Worm (Caenorhabditis elegans): Measurements from ENCODE around the gene ztf-31.

The ztf-31 gene

DNA sequence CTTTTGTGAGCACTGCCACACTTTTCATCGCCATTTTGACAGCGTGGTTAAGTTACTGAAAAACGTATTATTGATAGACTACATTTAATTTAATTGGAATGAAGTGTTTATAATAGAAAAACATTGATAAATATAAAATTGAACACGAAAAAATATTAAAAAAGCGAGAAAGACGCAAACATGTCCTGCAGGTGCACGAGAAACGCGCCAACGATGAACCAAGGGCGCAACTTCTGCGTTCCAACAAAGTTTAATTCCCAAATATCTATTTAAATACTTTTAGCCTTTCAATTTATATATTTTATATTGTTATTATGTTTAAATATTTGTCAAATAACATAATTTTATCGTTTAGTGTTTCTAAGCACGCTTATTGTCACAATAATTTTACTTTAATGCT, 7.0 kb upstream of the ztf-31 start, which contains the start of gene ndus-8 (continued):
- TF ChIP-seq F49E8.2 (tag; optimal IDR thresholded peaks at IDR 0.05; ENCODE audit: insufficient read depth) (no peak), F33H1.4 (GFP tag; IDR thresholded peaks at IDR 0.05) (peak; percentile 52)

- TF ChIP-seq egrh-3 (GFP tag; IDR thresholded peaks at IDR 0.05) = peak; percentile 69; the same call in 1 of the 2 replicates
These were observed 5.5 kb upstream of the ztf-31 start for ce11 chrIII:7235660-7236059.

DNA sequence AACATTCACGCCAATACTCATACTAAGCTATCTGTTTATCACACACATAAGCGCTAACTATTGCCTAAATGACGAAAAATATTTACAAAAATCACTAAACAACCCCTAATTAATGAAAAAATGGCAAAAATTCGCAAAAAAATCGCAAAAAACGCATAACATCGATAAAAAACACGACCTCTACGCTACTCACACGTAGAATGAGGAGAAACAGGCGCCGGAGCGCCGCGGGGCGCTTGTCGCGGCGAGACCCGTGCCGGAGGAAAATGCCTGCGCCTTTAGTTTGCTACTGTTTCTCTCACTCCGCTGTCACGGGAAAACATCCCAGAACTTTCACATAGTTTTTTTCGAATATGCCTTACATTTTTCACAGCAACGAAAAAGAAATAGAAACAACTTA, 3.3 kb upstream of the ztf-31 start:
- TF ChIP-seq hmg-1.2 (GFP tag; IDR thresholded peaks at IDR 0.05) = 0 out of 2 replicates have a peak, but pooled peaks have one; percentile 12
- peak; percentile 57 for TF ChIP-seq madf-6 (GFP tag; IDR thresholded peaks at IDR 0.05)
- TF ChIP-seq egrh-3 (GFP tag; IDR thresholded peaks at IDR 0.05) = 0 out of 2 replicates have a peak, but pooled peaks have one; percentile 8
- peak; percentile 61; the same call in 1 of the 2 replicates for TF ChIP-seq dox-1 (GFP tag; IDR thresholded peaks at IDR 0.05)
- peak; percentile 32 for TF ChIP-seq efl-1 (GFP tag; optimal IDR thresholded peaks at IDR 0.05)
- TF ChIP-seq F33H1.4 (GFP tag; IDR thresholded peaks at IDR 0.05) = peak; percentile 82
- peak; percentile 56 for TF ChIP-seq lsl-1 (GFP tag; optimal IDR thresholded peaks at IDR 0.05)
- peak; percentile 43; the same call in 1 of the 2 replicates for TF ChIP-seq D2030.7 (GFP tag; IDR thresholded peaks at IDR 0.05)
- TF ChIP-seq ceh-91 (GFP tag; IDR thresholded peaks at IDR 0.05) = peak; percentile 63; the same call in 1 of the 2 replicates

ce11 chrIII:7238727-7239126, 2.4 kb upstream of the ztf-31 start, which contains the start of gene pars-1:
Gene pars-1, plus strand, starts transcription at chrIII:7239027.
- TF ChIP-seq cebp-1 (GFP tag; IDR thresholded peaks at IDR 0.05) = no peak
- TF ChIP-seq cebp-1 (tag; optimal IDR thresholded peaks at IDR 0.05) = peak; percentile 89
- no peak for TF ChIP-seq nhr-90 (tag; optimal IDR thresholded peaks at IDR 0.05)

ce11 chrIII:7239416-7239815, 1.7 kb upstream of the ztf-31 start:
- TF ChIP-seq lin-40 (tag; optimal IDR thresholded peaks at IDR 0.05) (no peak), F57A8.1 (GFP tag; optimal IDR thresholded peaks at IDR 0.05) (no peak), mel-28 (tag; optimal IDR thresholded peaks at IDR 0.05; ENCODE audit: borderline replicate concordance) (no peak), F10E7.11 (tag; optimal IDR thresholded peaks at IDR 0.05) (no peak), sea-2 (GFP tag; IDR thresholded peaks at IDR 0.05) (no peak), ZK185.1 (tag; optimal IDR thresholded peaks at IDR 0.05; ENCODE audit: poor library complexity, severe bottlenecking) (no peak), nfya-1 (tag; optimal IDR thresholded peaks at IDR 0.05; ENCODE audit: borderline replicate concordance, insufficient read depth) (no peak), cebp-2 (GFP tag; IDR thresholded peaks at IDR 0.05) (no peak), hlh-26 (GFP tag; conservative IDR thresholded peaks at IDR 0.05) (no peak), tlf-1 (GFP tag; optimal IDR thresholded peaks at IDR 0.05) (no peak), efl-1 (GFP tag; optimal IDR thresholded peaks at IDR 0.05) (no peak), him-1 (tag; optimal IDR thresholded peaks at IDR 0.05) (no peak), T07F8.4 (tag; optimal IDR thresholded peaks at IDR 0.05) (no peak), Y95B8A.8 (GFP tag; IDR thresholded peaks at IDR 0.05) (no peak), F33H1.4 (GFP tag; IDR thresholded peaks at IDR 0.05) (no peak)

DNA sequence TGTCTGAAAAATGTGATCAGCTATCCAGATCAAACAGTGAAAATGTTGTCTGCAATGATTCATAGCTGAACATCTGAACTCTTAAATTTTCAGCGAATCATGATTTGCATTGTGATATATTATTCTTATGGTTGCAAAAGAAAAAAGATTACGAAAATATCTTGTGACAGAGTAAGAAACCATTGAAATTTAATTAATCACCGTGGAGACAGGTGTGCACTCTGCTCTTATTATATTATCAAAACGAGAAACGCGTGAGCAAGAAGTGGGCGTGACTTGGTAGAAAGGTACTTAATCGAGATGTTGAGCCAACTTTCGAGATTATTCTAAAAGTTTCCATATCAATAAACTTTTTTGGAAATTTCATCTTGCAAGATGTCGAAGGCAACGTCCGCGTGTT, 1.8 kb downstream of the ztf-31 start, which contains the start of gene osm-10:
TSS of gene osm-10 (plus strand) at position 293 of the 400 bp plus-strand sequence.
- TF ChIP-seq B0035.1 (tag; optimal IDR thresholded peaks at IDR 0.05) (no peak), atf-7 (tag; optimal IDR thresholded peaks at IDR 0.05) (no peak), hlh-26 (GFP tag; conservative IDR thresholded peaks at IDR 0.05) (no peak), attf-3 (GFP tag; conservative IDR thresholded peaks at IDR 0.05) (no peak), ekl-4 (GFP tag; IDR thresholded peaks at IDR 0.05) (no peak), Y79H2A.3 (GFP tag; conservative IDR thresholded peaks at IDR 0.05) (no peak), chd-7 (tag; optimal IDR thresholded peaks at IDR 0.05) (no peak), hmg-20 (GFP tag; IDR thresholded peaks at IDR 0.05) (no peak), F33H1.4 (GFP tag; IDR thresholded peaks at IDR 0.05) (no peak), madf-6 (GFP tag; IDR thresholded peaks at IDR 0.05) (no peak), F22D6.2 (tag; optimal IDR thresholded peaks at IDR 0.05) (no peak), cebp-2 (GFP tag; IDR thresholded peaks at IDR 0.05) (no peak), ztf-3 (GFP tag; optimal IDR thresholded peaks at IDR 0.05) (no peak), unc-130 (GFP tag; optimal IDR thresholded peaks at IDR 0.05) (no peak), rec-8 (tag; optimal IDR thresholded peaks at IDR 0.05) (no peak), xnd-1 (tag; optimal IDR thresholded peaks at IDR 0.05) (no peak)

Data from whole organism, young adult.